Worm (Caenorhabditis elegans) whole organism, midembryonic: ENCODE data around the gene ddo-3.

Experiments used
- T22C8.4 ChIP-seq: fragments of 200-800 bp; sonication (Bioruptor generic); IDR thresholded peaks from 2 replicates; pipeline ENCODE4 v1.3.6; 2022; ENCODE audit warnings: missing genetic modification characterization, missing compliant biosample characterization
- cog-1 ChIP-seq: sonication (generic microtip); optimal IDR thresholded peaks from 2 replicates; lab custom pipeline; 2016; ENCODE audit warnings: missing genetic modification characterization, missing compliant biosample characterization
- flt-1 ChIP-seq: fragments of 200-800 bp; sonication (Bioruptor generic); IDR thresholded peaks from 2 replicates; pipeline ENCODE4 v1.3.6; 2022; ENCODE audit warnings: missing genetic modification characterization, missing compliant biosample characterization
- klf-2 ChIP-seq: fragments of 200-800 bp; sonication (Bioruptor generic); conservative IDR thresholded peaks from 2 replicates; pipeline ENCODE4 v1.3.6; 2022; ENCODE audit warnings: missing genetic modification reagents, missing genetic modification characterization, missing compliant biosample characterization
- med-1 ChIP-seq: sonication (generic microtip); optimal IDR thresholded peaks from 2 replicates; lab custom pipeline; 2017; ENCODE audit warnings: missing genetic modification characterization, mild to moderate bottlenecking, missing compliant biosample characterization, antibody characterized with exemption, missing genetic modification reagents; ENCODE audit not compliant: insufficient read depth
- ref-1 ChIP-seq: fragments of 200-800 bp; sonication (Bioruptor generic); conservative IDR thresholded peaks from 2 replicates; pipeline ENCODE4 v1.3.6; 2022; ENCODE audit warnings: missing genetic modification reagents, missing genetic modification characterization, missing compliant biosample characterization
- tab-1 ChIP-seq: fragments of 200-800 bp; sonication (Bioruptor generic); IDR thresholded peaks from 2 replicates; pipeline ENCODE4 v1.3.6; 2022; ENCODE audit warnings: missing genetic modification characterization, missing compliant biosample characterization
- ztf-23 ChIP-seq: fragments of 200-800 bp; sonication (Bioruptor generic); IDR thresholded peaks from 2 replicates; pipeline ENCODE4 v1.3.6; 2022; ENCODE audit warnings: missing genetic modification reagents, missing genetic modification characterization, missing compliant biosample characterization
- ztf-29 ChIP-seq: fragments of 200-800 bp; sonication (Bioruptor generic); IDR thresholded peaks from 2 replicates; pipeline ENCODE4 v1.3.6; 2022; ENCODE audit warnings: missing genetic modification reagents, missing genetic modification characterization, missing compliant biosample characterization

The ddo-3 gene

ce11 chrIII:6612282-6612681 lies 24.6 kb downstream of the ddo-3 start, which contains the start of gene ctsa-4.2:
Gene ctsa-4.2, plus strand, starts transcription at chrIII:6612528.
- no peak for TF ChIP-seq T22C8.4 (GFP tag; lab: Robert Waterston, UW)
- TF ChIP-seq ref-1 (GFP tag; lab: Robert Waterston, UW), result no peak
- no peak for TF ChIP-seq klf-2 (GFP tag; lab: Robert Waterston, UW)
- TF ChIP-seq med-1, result no peak
- no peak for TF ChIP-seq cog-1 (tag; lab: Kevin White, UChicago)
- no peak for TF ChIP-seq tab-1 (GFP tag; lab: Robert Waterston, UW)
- no peak for TF ChIP-seq flt-1 (GFP tag; lab: Robert Waterston, UW)
- no peak for TF ChIP-seq ztf-23 (GFP tag; lab: Robert Waterston, UW)
- TF ChIP-seq ztf-29, result no peak

- TF ChIP-seq med-1 (no peak), T22C8.4 (GFP tag; lab: Robert Waterston, UW) (no peak), ref-1 (GFP tag; lab: Robert Waterston, UW) (no peak), cog-1 (tag; lab: Kevin White, UChicago) (no peak)
Measured at ce11 chrIII:6615064-6615463, 27.4 kb downstream of the ddo-3 start, which contains the start of gene cmtr-2. Gene cmtr-2, plus strand, starts transcription at chrIII:6615414.

- TF ChIP-seq ref-1 (GFP tag; lab: Robert Waterston, UW), result no peak
- TF ChIP-seq med-1, result no peak
- no peak for TF ChIP-seq ztf-29
- no peak for TF ChIP-seq flt-1 (GFP tag; lab: Robert Waterston, UW)
- TF ChIP-seq ztf-23 (GFP tag; lab: Robert Waterston, UW), result no peak
- TF ChIP-seq klf-2 (GFP tag; lab: Robert Waterston, UW), result no peak
- TF ChIP-seq cog-1 (tag; lab: Kevin White, UChicago), result no peak
- no peak for TF ChIP-seq tab-1 (GFP tag; lab: Robert Waterston, UW)
- TF ChIP-seq T22C8.4 (GFP tag; lab: Robert Waterston, UW), result no peak
Measured at ce11 chrIII:6619952-6620351, 32.3 kb downstream of the ddo-3 start, which contains the start of gene C13B9.2. Gene C13B9.2, plus strand, starts transcription at chrIII:6620252.

DNA sequence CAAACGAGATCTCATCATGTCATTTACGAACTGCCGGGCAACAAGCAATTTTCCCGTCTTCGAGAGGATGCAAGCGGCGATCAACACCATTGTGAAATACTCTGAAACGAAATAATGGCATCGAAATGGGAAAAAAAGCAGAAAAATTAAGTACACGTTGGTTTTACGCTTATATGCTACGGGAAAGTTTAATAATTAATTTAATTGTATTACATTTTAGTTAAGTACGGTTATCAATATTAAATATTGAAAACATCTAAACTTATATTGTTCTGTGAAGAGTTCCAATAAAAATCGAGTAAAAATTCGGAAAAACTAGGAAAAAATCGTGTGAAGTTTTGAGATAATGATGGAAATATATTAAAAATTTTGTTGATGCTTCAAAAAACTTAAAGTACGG lies 37.2 kb downstream of the ddo-3 start, which contains the start of gene copd-1:
Gene copd-1 (minus strand): TSS at position 101 of the 400 bp plus-strand sequence.
- TF ChIP-seq klf-2 (GFP tag; lab: Robert Waterston, UW) (no peak), ztf-23 (GFP tag; lab: Robert Waterston, UW) (no peak), T22C8.4 (GFP tag; lab: Robert Waterston, UW) (no peak), ztf-29 (no peak), tab-1 (GFP tag; lab: Robert Waterston, UW) (no peak), flt-1 (GFP tag; lab: Robert Waterston, UW) (no peak), ref-1 (GFP tag; lab: Robert Waterston, UW) (no peak), med-1 (no peak), cog-1 (tag; lab: Kevin White, UChicago) (no peak)

ce11 chrIII:6625317-6625716 lies 37.7 kb downstream of the ddo-3 start:
- TF ChIP-seq ztf-29, result no peak
- no peak for TF ChIP-seq T22C8.4 (GFP tag; lab: Robert Waterston, UW)
- no peak for TF ChIP-seq klf-2 (GFP tag; lab: Robert Waterston, UW)

ce11 chrIII:6627876-6628275 lies 40.2 kb downstream of the ddo-3 start:
- TF ChIP-seq T22C8.4 (GFP tag; lab: Robert Waterston, UW), result 0 out of 2 replicates have a peak, but pooled peaks have one; percentile 44
